Fruit fly (Drosophila melanogaster) whole organism, embryonic: ENCODE results near the gene CG5050.

Source experiments
- Abd-B ChIP-seq: fragments of 200-800 bp; sonication (Bioruptor generic); optimal IDR thresholded peaks from 2 replicates; lab custom pipeline; 2018; ENCODE audit warnings: missing biosample characterization, mild to moderate bottlenecking, missing genetic modification characterization, moderate library complexity
- Ada2b ChIP-seq: fragments of 200-800 bp; sonication (Bioruptor generic); IDR thresholded peaks from 2 replicates; pipeline ENCODE4 v1.3.6; 2022; ENCODE audit warnings: missing biosample characterization, missing genetic modification characterization
- Aef1 ChIP-seq: fragments of 200-800 bp; sonication (Bioruptor generic); IDR thresholded peaks from 3 replicates; pipeline ENCODE4 v1.3.6; 2022; ENCODE audit warnings: missing biosample characterization, missing genetic modification characterization
- Atf-2 ChIP-seq: fragments of 200-800 bp; sonication (Bioruptor generic); optimal IDR thresholded peaks from 2 replicates; lab custom pipeline; 2016; ENCODE audit warnings: missing biosample characterization, missing genetic modification characterization
- Atf3 ChIP-seq: fragments of 200-800 bp; sonication (Bioruptor generic); optimal IDR thresholded peaks from 3 replicates; lab custom pipeline; 2016; ENCODE audit warnings: missing biosample characterization, missing genetic modification characterization
- Awh ChIP-seq: fragments of 200-800 bp; sonication (Bioruptor generic); IDR thresholded peaks from 2 replicates; pipeline ENCODE4, ENCODE4 v1.3.6; 2022; ENCODE audit warnings: missing biosample characterization, missing genetic modification characterization
- BEAF-32 ChIP-seq: fragments of 200-800 bp; sonication (Bioruptor generic); optimal IDR thresholded peaks from 3 replicates; lab custom pipeline; 2017; ENCODE audit warnings: missing biosample characterization, missing genetic modification characterization, mild to moderate bottlenecking, moderate library complexity, missing genetic modification reagents
- CG10267 ChIP-seq: fragments of 200-800 bp; sonication (Bioruptor generic); optimal IDR thresholded peaks from 2 replicates; lab custom pipeline; 2018; ENCODE audit warnings: missing biosample characterization, mild to moderate bottlenecking, missing genetic modification characterization, moderate library complexity
- CG12299 ChIP-seq: fragments of 200-800 bp; sonication (Bioruptor generic); optimal IDR thresholded peaks from 2 replicates; lab custom pipeline; 2018; ENCODE audit warnings: missing biosample characterization, mild to moderate bottlenecking, missing genetic modification characterization
- CG14860 ChIP-seq: fragments of 200-800 bp; sonication (Bioruptor generic); IDR thresholded peaks from 3 replicates; pipeline ENCODE4 v1.3.6; 2022; ENCODE audit warnings: missing biosample characterization, missing genetic modification characterization; ENCODE audit not compliant: partially characterized antibody
- CG1603 ChIP-seq: fragments of 200-800 bp; sonication (Bioruptor generic); optimal IDR thresholded peaks from 2 replicates; lab custom pipeline; 2019; ENCODE audit warnings: missing biosample characterization, mild to moderate bottlenecking, missing genetic modification characterization, moderate library complexity
- CG18476 ChIP-seq: fragments of 200-800 bp; sonication (Bioruptor generic); optimal IDR thresholded peaks from 2 replicates; lab custom pipeline; 2016; ENCODE audit warnings: missing biosample characterization, mild to moderate bottlenecking, missing genetic modification characterization
- CG2199 ChIP-seq: fragments of 200-800 bp; sonication (Bioruptor generic); IDR thresholded peaks from 3 replicates; pipeline ENCODE4 v1.3.6; 2022; ENCODE audit warnings: missing biosample characterization, missing genetic modification characterization
- CG33557 ChIP-seq: fragments of 200-800 bp; sonication (Bioruptor generic); optimal IDR thresholded peaks from 2 replicates; lab custom pipeline; 2019; ENCODE audit warnings: missing biosample characterization, mild to moderate bottlenecking, missing genetic modification characterization, moderate library complexity
- CG34422 ChIP-seq: fragments of 200-800 bp; sonication (Bioruptor generic); IDR thresholded peaks from 3 replicates; pipeline ENCODE4 v1.3.6; 2022; ENCODE audit warnings: missing biosample characterization, missing genetic modification characterization
- CG4707 ChIP-seq: fragments of 200-800 bp; sonication (Bioruptor generic); optimal IDR thresholded peaks from 2 replicates; lab custom pipeline; 2018; ENCODE audit warnings: missing biosample characterization, mild to moderate bottlenecking, missing genetic modification characterization, moderate library complexity
- CG4820 ChIP-seq: fragments of 200-800 bp; sonication (Bioruptor generic); optimal IDR thresholded peaks from 3 replicates; lab custom pipeline; 2016; ENCODE audit warnings: missing biosample characterization, missing genetic modification characterization
- CG6683 ChIP-seq: fragments of 200-800 bp; sonication (Bioruptor generic); optimal IDR thresholded peaks from 2 replicates; lab custom pipeline; 2017; ENCODE audit warnings: missing biosample characterization, mild to moderate bottlenecking, missing genetic modification characterization, missing genetic modification reagents
- Chrac-16 ChIP-seq: fragments of 200-800 bp; sonication (Bioruptor generic); optimal IDR thresholded peaks from 3 replicates; lab custom pipeline; 2016; ENCODE audit warnings: missing biosample characterization, missing genetic modification characterization
- D19B ChIP-seq: fragments of 200-800 bp; sonication (Bioruptor generic); optimal IDR thresholded peaks from 2 replicates; lab custom pipeline; 2017; ENCODE audit warnings: missing biosample characterization, mild to moderate bottlenecking, missing genetic modification characterization
- Dbx ChIP-seq: fragments of 200-800 bp; sonication (Bioruptor generic); IDR thresholded peaks from 3 replicates; pipeline ENCODE4 v1.3.6; 2022; ENCODE audit warnings: missing biosample characterization, missing genetic modification characterization
- E2f1 ChIP-seq: fragments of 200-800 bp; sonication (Bioruptor generic); IDR thresholded peaks from 2 replicates; pipeline ENCODE4 v1.3.6; 2022; ENCODE audit warnings: missing biosample characterization, missing genetic modification characterization
- Gsc ChIP-seq: fragments of 200-800 bp; sonication (Bioruptor generic); IDR thresholded peaks from 2 replicates; pipeline ENCODE4 v1.3.6; 2022; ENCODE audit warnings: missing biosample characterization, missing genetic modification characterization
- HLH3B ChIP-seq: fragments of 200-800 bp; sonication (Bioruptor generic); IDR thresholded peaks from 2 replicates; pipeline ENCODE4 v1.3.6; 2022; ENCODE audit warnings: missing biosample characterization, missing genetic modification characterization
- Hmr ChIP-seq: fragments of 200-800 bp; sonication (Bioruptor generic); optimal IDR thresholded peaks from 3 replicates; lab custom pipeline; 2017; ENCODE audit warnings: mild to moderate bottlenecking, missing biosample characterization, missing genetic modification reagents, missing genetic modification characterization
- Hr78 ChIP-seq, 2 experiments: fragments of 200-800 bp in 1 of 2; fragments of >200 bp in 1 of 2; sonication (Bioruptor generic) in 1 of 2; optimal IDR thresholded peaks; 2 replicates each; lab custom pipeline; 2017 to 2019; ENCODE audit warnings: missing biosample characterization in 2 of 2, missing genetic modification characterization in 2 of 2, mild to moderate bottlenecking in 1 of 2, moderate library complexity in 1 of 2
- Med ChIP-seq: fragments of 200-800 bp; sonication (Bioruptor generic); peaks from one replicate; lab custom pipeline; 2016; ENCODE audit warnings: missing biosample characterization, missing genetic modification characterization, mild to moderate bottlenecking, inconsistent platforms, moderate library complexity
- Meics ChIP-seq: fragments of 200-800 bp; sonication (Bioruptor generic); optimal IDR thresholded peaks from 2 replicates; lab custom pipeline; 2017; ENCODE audit warnings: missing biosample characterization, mild to moderate bottlenecking, missing genetic modification characterization
- Nf-YB ChIP-seq: fragments of 200-800 bp; sonication (Bioruptor generic); optimal IDR thresholded peaks from 3 replicates; lab custom pipeline; 2019; ENCODE audit warnings: missing biosample characterization, mild to moderate bottlenecking, missing genetic modification characterization, moderate library complexity
- Sox100B ChIP-seq: fragments of 200-800 bp; sonication (Bioruptor generic); optimal IDR thresholded peaks from 3 replicates; lab custom pipeline; 2018; ENCODE audit warnings: missing biosample characterization, mild to moderate bottlenecking, missing genetic modification characterization
- Taf1 ChIP-seq: fragments of 200-800 bp; sonication (Bioruptor generic); IDR thresholded peaks from 2 replicates; pipeline ENCODE4 v1.3.6; 2022; ENCODE audit warnings: missing biosample characterization, missing genetic modification characterization
- Xrp1 ChIP-seq: fragments of 200-800 bp; sonication (Bioruptor generic); IDR thresholded peaks from 2 replicates; pipeline ENCODE4 v1.3.6; 2022; ENCODE audit warnings: missing biosample characterization, missing genetic modification characterization
- abd-A ChIP-seq: fragments of 200-800 bp; sonication (Bioruptor generic); optimal IDR thresholded peaks from 3 replicates; lab custom pipeline; 2019; ENCODE audit warnings: missing biosample characterization, mild to moderate bottlenecking, missing genetic modification characterization, moderate library complexity
- ems ChIP-seq: fragments of 200-800 bp; sonication (Bioruptor generic); optimal IDR thresholded peaks from 3 replicates; lab custom pipeline; 2016; ENCODE audit warnings: missing biosample characterization, missing genetic modification characterization
- grn ChIP-seq: fragments of 200-800 bp; sonication (Bioruptor generic); optimal IDR thresholded peaks from 3 replicates; lab custom pipeline; 2017; ENCODE audit warnings: missing biosample characterization, missing genetic modification characterization
- gro ChIP-seq: fragments of 200-800 bp; sonication (Bioruptor generic); optimal IDR thresholded peaks from 2 replicates; lab custom pipeline; 2016; ENCODE audit warnings: missing biosample characterization, missing genetic modification characterization
- gsb-n ChIP-seq: fragments of 200-800 bp; sonication (Bioruptor generic); optimal IDR thresholded peaks from 3 replicates; lab custom pipeline; 2018; ENCODE audit warnings: missing biosample characterization, mild to moderate bottlenecking, missing genetic modification characterization
- kni ChIP-seq: fragments of 200-800 bp; sonication (Bioruptor generic); optimal IDR thresholded peaks from 3 replicates; lab custom pipeline; 2017; ENCODE audit warnings: mild to moderate bottlenecking, missing biosample characterization, missing genetic modification reagents, missing genetic modification characterization
- mam ChIP-seq: fragments of 200-800 bp; sonication (Bioruptor generic); optimal IDR thresholded peaks from 3 replicates; lab custom pipeline; 2016; ENCODE audit warnings: missing biosample characterization, missing genetic modification characterization
- mld ChIP-seq: fragments of 200-800 bp; sonication (Bioruptor generic); IDR thresholded peaks from 3 replicates; pipeline ENCODE4 v1.3.6; 2022; ENCODE audit warnings: missing biosample characterization, missing genetic modification characterization; ENCODE audit not compliant: partially characterized antibody
- oc ChIP-seq: fragments of 200-800 bp; sonication (Bioruptor generic); optimal IDR thresholded peaks from 2 replicates; lab custom pipeline; 2018; ENCODE audit warnings: missing biosample characterization, mild to moderate bottlenecking, missing genetic modification characterization, moderate library complexity
- p53 ChIP-seq: fragments of 200-800 bp; sonication (Bioruptor generic); optimal IDR thresholded peaks from 2 replicates; lab custom pipeline; 2016; ENCODE audit warnings: missing biosample characterization, missing genetic modification characterization
- pan ChIP-seq, 4 experiments: fragments of >200 bp in 3 of 4; fragments of 200-800 bp in 1 of 4; sonication (Bioruptor generic) in 1 of 4; optimal IDR thresholded peaks in 3 of 4; IDR thresholded peaks in 1 of 4; 2 replicates each; pipeline versions ENCODE4 v1.3.6 to Lab custom; 2017 to 2022; ENCODE audit warnings: missing biosample characterization in 2 of 4, missing genetic modification characterization in 2 of 4, mixed read lengths in 1 of 4
- prd ChIP-seq, 3 experiments: fragments of >200 bp in 2 of 3; fragments of 200-800 bp in 1 of 3; sonication (Bioruptor generic) in 1 of 3; optimal IDR thresholded peaks in 2 of 3; IDR thresholded peaks in 1 of 3; 2 replicates in 2 of 3; 3 replicates in 1 of 3; pipeline versions ENCODE4 v1.3.6 to Lab custom; 2017 to 2022; ENCODE audit warnings: missing biosample characterization in 1 of 3, missing genetic modification characterization in 1 of 3
- pros ChIP-seq: fragments of 200-800 bp; sonication (Bioruptor generic); optimal IDR thresholded peaks from 3 replicates; lab custom pipeline; 2019; ENCODE audit warnings: missing biosample characterization, mild to moderate bottlenecking, missing genetic modification characterization, moderate library complexity
- rib ChIP-seq: fragments of 200-800 bp; sonication (Bioruptor generic); IDR thresholded peaks from 2 replicates; pipeline ENCODE4 v1.3.6; 2022; ENCODE audit warnings: missing biosample characterization, missing genetic modification characterization
- row ChIP-seq: fragments of 200-800 bp; sonication (Bioruptor generic); IDR thresholded peaks from 3 replicates; pipeline ENCODE4 v1.3.6; 2022; ENCODE audit warnings: missing biosample characterization, missing genetic modification characterization
- sisA ChIP-seq: fragments of 200-800 bp; sonication (Bioruptor generic); IDR thresholded peaks from 2 replicates; pipeline ENCODE4 v1.3.6; 2022; ENCODE audit warnings: missing biosample characterization, missing genetic modification characterization
- slou ChIP-seq: fragments of 200-800 bp; sonication (Bioruptor generic); optimal IDR thresholded peaks from 3 replicates; lab custom pipeline; 2016; ENCODE audit warnings: missing biosample characterization, missing genetic modification characterization
- tx ChIP-seq: fragments of 200-800 bp; sonication (Bioruptor generic); optimal IDR thresholded peaks from 2 replicates; lab custom pipeline; 2016; ENCODE audit warnings: missing biosample characterization, missing genetic modification characterization
- zen ChIP-seq: fragments of 200-800 bp; sonication (Bioruptor generic); optimal IDR thresholded peaks from 3 replicates; lab custom pipeline; 2018; ENCODE audit warnings: missing biosample characterization, mild to moderate bottlenecking, missing genetic modification characterization, moderate library complexity

CG5050 gene

dm6 chr2L:17495759-17496158 is 43.0 kb downstream of the CG5050 start:
- TF ChIP-seq Taf1 (GFP tag; lab: Robert Waterston, UW) (no peak), Xrp1 (GFP tag; lab: Robert Waterston, UW) (no peak), Gsc (GFP tag; lab: Robert Waterston, UW) (no peak), BEAF-32 (no peak), mam (GFP tag; lab: Kevin White, UChicago) (no peak), Sox100B (GFP tag; lab: Kevin White, UChicago) (no peak), slou (no peak), tx (GFP tag; lab: Kevin White, UChicago) (no peak), mld (GFP tag; lab: Robert Waterston, UW) (no peak), Awh (GFP tag; lab: Robert Waterston, UW) (peak; percentile 44; the same call in 1 of the 2 replicates), CG2199 (GFP tag; lab: Robert Waterston, UW) (0 out of 3 replicates have a peak, but pooled peaks have one; percentile 29), CG14860 (no peak), gro (no peak), Meics (GFP tag; lab: Kevin White, UChicago) (no peak), Chrac-16 (GFP tag; lab: Kevin White, UChicago) (no peak), Hr78 (GFP tag; optimal IDR thresholded peaks at IDR 0.05; lab: Kevin White, UChicago) (peak in 1 of 2 experiments; percentile 56), grn (GFP tag; lab: Kevin White, UChicago) (peak; percentile 37), CG6683 (no peak), gsb-n (tag; lab: Kevin White, UChicago) (peak; percentile 48), rib (GFP tag; lab: Robert Waterston, UW) (no peak), Nf-YB (GFP tag; lab: Kevin White, UChicago) (no peak), E2f1 (no peak), CG18476 (no peak), pros (no peak), oc (peak; percentile 64), Atf-2 (GFP tag; lab: Kevin White, UChicago) (no peak), CG10267 (tag; lab: Kevin White, UChicago) (no peak), Dbx (GFP tag; lab: Robert Waterston, UW) (no peak), kni (GFP tag; lab: Kevin White, UChicago) (peak; percentile 50), abd-A (peak; percentile 82), p53 (GFP tag; lab: Kevin White, UChicago) (no peak)
- TF ChIP-seq, all 482 proteins: peak for 8

DNA sequence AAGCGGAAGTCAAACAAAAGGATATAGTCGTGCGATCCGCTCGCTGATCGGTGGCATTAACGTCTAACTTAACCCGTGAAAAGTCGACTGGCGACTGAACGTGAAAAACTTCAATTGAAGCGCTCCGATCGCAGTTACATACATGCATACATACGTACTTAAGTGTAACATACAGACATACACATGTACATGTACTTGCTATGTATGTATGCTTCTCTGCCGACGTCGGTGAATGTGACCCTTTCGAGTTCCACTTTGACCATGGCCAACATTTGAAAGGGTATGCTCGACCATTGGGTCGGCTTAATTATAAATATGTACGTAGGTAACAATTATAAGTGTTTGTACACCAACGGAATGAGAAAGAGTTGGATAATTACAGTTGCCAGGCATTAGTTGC is 44.4 kb downstream of the CG5050 start, which contains the start of gene qua:
Gene qua (minus strand): TSS at position 101 of the 400 bp plus-strand sequence.
- TF ChIP-seq pan (optimal IDR thresholded peaks at IDR 0.05; lab: Kevin White, UChicago), result no peak
- no peak for TF ChIP-seq pan (GFP tag; optimal IDR thresholded peaks at IDR 0.05 in 1 of 2, IDR thresholded peaks at IDR 0.05 in 1 of 2)
- peak; percentile 5 for TF ChIP-seq CG1603
- TF ChIP-seq row (GFP tag; lab: Robert Waterston, UW), result 0 out of 3 replicates have a peak, but pooled peaks have one; percentile 20
- TF ChIP-seq Aef1, result no peak
- no peak for TF ChIP-seq CG33557 (GFP tag; lab: Kevin White, UChicago)
- TF ChIP-seq ems (GFP tag; lab: Kevin White, UChicago), result no peak
- TF ChIP-seq sisA (GFP tag; lab: Robert Waterston, UW), result no peak
- no peak for TF ChIP-seq Abd-B (GFP tag; lab: Kevin White, UChicago)
- no peak for TF ChIP-seq Ada2b (GFP tag; lab: Robert Waterston, UW)
- peak; percentile 16 for TF ChIP-seq Med (GFP tag; lab: Kevin White, UChicago)
- no peak for TF ChIP-seq HLH3B
- no peak for TF ChIP-seq CG4820 (GFP tag; lab: Kevin White, UChicago)
- TF ChIP-seq zen (tag; lab: Kevin White, UChicago), result peak; percentile 10
- TF ChIP-seq prd (optimal IDR thresholded peaks at IDR 0.05; lab: Kevin White, UChicago), result no peak
- peak; percentile 4; the same call in 1 of the 3 replicates for TF ChIP-seq prd (GFP tag; IDR thresholded peaks at IDR 0.05; lab: Robert Waterston, UW)
- TF ChIP-seq D19B (GFP tag; lab: Kevin White, UChicago), result peak; percentile 33
- TF ChIP-seq Hmr (GFP tag; lab: Kevin White, UChicago), result no peak
- no peak for TF ChIP-seq CG34422 (GFP tag; lab: Robert Waterston, UW)
- no peak for TF ChIP-seq CG12299 (tag; lab: Kevin White, UChicago)
- no peak for TF ChIP-seq CG4707 (GFP tag; lab: Kevin White, UChicago)
- TF ChIP-seq Atf3, result no peak
